Fruit fly (Drosophila melanogaster): ENCODE results near the gene del.

Gene del

DNA sequence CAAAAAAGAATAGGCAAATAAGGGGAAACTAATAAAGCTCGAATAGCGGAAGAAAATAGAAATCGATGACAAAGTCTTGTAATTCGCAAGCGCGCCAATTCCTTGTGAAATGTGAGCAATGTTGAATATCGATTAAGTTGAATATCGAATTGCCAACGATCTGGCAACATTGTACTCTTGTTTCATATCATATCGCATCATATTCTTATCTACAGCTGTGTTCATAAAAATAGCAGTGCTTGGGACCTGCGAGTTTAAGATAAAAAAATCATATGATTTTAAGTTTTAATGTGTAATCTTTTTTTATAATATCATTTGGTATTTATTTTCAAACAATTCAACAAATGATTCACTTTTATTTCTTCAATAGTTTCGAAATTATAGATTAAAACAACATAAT is 707 bp upstream of the del start (continued):
- TF ChIP-seq lov (optimal IDR thresholded peaks at IDR 0.05): no peak
- TF ChIP-seq lov (GFP tag; IDR thresholded peaks at IDR 0.05): no peak
- TF ChIP-seq dimm (GFP tag; IDR thresholded peaks at IDR 0.05): no peak
- TF ChIP-seq ttk (GFP tag; IDR thresholded peaks at IDR 0.05): no peak
- peak; percentile 76 for TF ChIP-seq HLH4C (GFP tag; IDR thresholded peaks at IDR 0.05; ENCODE audit: partially characterized antibody)
- TF ChIP-seq Tbp (GFP tag; optimal IDR thresholded peaks at IDR 0.05): no peak
- TF ChIP-seq D19A (tag; optimal IDR thresholded peaks at IDR 0.05): peak; percentile 52
- TF ChIP-seq jigr1 (GFP tag; IDR thresholded peaks at IDR 0.05): no peak
- no peak for TF ChIP-seq Dip3 (GFP tag; optimal IDR thresholded peaks at IDR 0.05)
- TF ChIP-seq CG6813 (GFP tag; optimal IDR thresholded peaks at IDR 0.05): no peak
- TF ChIP-seq mirr (GFP tag; optimal IDR thresholded peaks at IDR 0.05): no peak
- no peak for TF ChIP-seq Kr (GFP tag; optimal IDR thresholded peaks at IDR 0.05)
- TF ChIP-seq Scr (GFP tag; IDR thresholded peaks at IDR 0.05; ENCODE audit: partially characterized antibody): peak; percentile 67
- peak; percentile 65 for TF ChIP-seq CG2120 (GFP tag; optimal IDR thresholded peaks at IDR 0.05)
- peak; percentile 47 for TF ChIP-seq Spps (tag; optimal IDR thresholded peaks at IDR 0.05)
- no peak for TF ChIP-seq odd (GFP tag; optimal IDR thresholded peaks at IDR 0.05)
- TF ChIP-seq mld (GFP tag; IDR thresholded peaks at IDR 0.05; ENCODE audit: partially characterized antibody): no peak
- TF ChIP-seq CG7556 (GFP tag; optimal IDR thresholded peaks at IDR 0.05): no peak
- peak; percentile 63 for TF ChIP-seq CG3847 (GFP tag; IDR thresholded peaks at IDR 0.05)
- TF ChIP-seq vnd (GFP tag; IDR thresholded peaks at IDR 0.05; ENCODE audit: partially characterized antibody): 0 out of 3 replicates have a peak, but pooled peaks have one; percentile 31
- no peak for TF ChIP-seq CG10959 (GFP tag; IDR thresholded peaks at IDR 0.05)
- no peak for TF ChIP-seq gcm (GFP tag; optimal IDR thresholded peaks at IDR 0.05)
- TF ChIP-seq CG7928 (GFP tag; optimal IDR thresholded peaks at IDR 0.05): no peak
- TF ChIP-seq Pdp1 (GFP tag; optimal IDR thresholded peaks at IDR 0.05): no peak
- no peak for TF ChIP-seq tll (GFP tag; optimal IDR thresholded peaks at IDR 0.05)
- no peak for TF ChIP-seq Myb (GFP tag; optimal IDR thresholded peaks at IDR 0.05)
- no peak for TF ChIP-seq zf30C (GFP tag; optimal IDR thresholded peaks at IDR 0.05)
- TF ChIP-seq CG8388 (GFP tag; optimal IDR thresholded peaks at IDR 0.05): peak; percentile 45
- no peak for TF ChIP-seq maf-S (GFP tag; optimal IDR thresholded peaks at IDR 0.05)
- no peak for TF ChIP-seq CG8944 (GFP tag; optimal IDR thresholded peaks at IDR 0.05)
- TF ChIP-seq CG15269 (tag; optimal IDR thresholded peaks at IDR 0.05): peak; percentile 70
- TF ChIP-seq H15 (GFP tag; IDR thresholded peaks at IDR 0.05): no peak
- no peak for TF ChIP-seq H2.0 (GFP tag; IDR thresholded peaks at IDR 0.05)
- TF ChIP-seq sr (GFP tag; IDR thresholded peaks at IDR 0.05): no peak
- peak; percentile 22 for TF ChIP-seq pho (GFP tag; optimal IDR thresholded peaks at IDR 0.05)
- TF ChIP-seq CG13287 (GFP tag; IDR thresholded peaks at IDR 0.05; ENCODE audit: partially characterized antibody): peak; percentile 86
- TF ChIP-seq Sry-δ (GFP tag; optimal IDR thresholded peaks at IDR 0.05): peak; percentile 68
- TF ChIP-seq bcd (GFP tag; optimal IDR thresholded peaks at IDR 0.05): no peak
- no peak for TF ChIP-seq CG4617 (GFP tag; optimal IDR thresholded peaks at IDR 0.05; ENCODE audit: borderline replicate concordance)
- TF ChIP-seq toy (GFP tag; IDR thresholded peaks at IDR 0.05): no peak
- no peak for TF ChIP-seq zfh2 (GFP tag; optimal IDR thresholded peaks at IDR 0.05)
- peak; percentile 18 for TF ChIP-seq bab2 (GFP tag; optimal IDR thresholded peaks at IDR 0.05)
- no peak for TF ChIP-seq Blimp-1 (GFP tag; optimal IDR thresholded peaks at IDR 0.05)
- TF ChIP-seq CG18262 (tag; optimal IDR thresholded peaks at IDR 0.05): peak; percentile 62
- TF ChIP-seq CG6654 (GFP tag; optimal IDR thresholded peaks at IDR 0.05): no peak
- TF ChIP-seq BEAF-32 (GFP tag; optimal IDR thresholded peaks at IDR 0.05): peak; percentile 72
- no peak for TF ChIP-seq ems (GFP tag; optimal IDR thresholded peaks at IDR 0.05)
- TF ChIP-seq CG43689 (GFP tag; IDR thresholded peaks at IDR 0.05): no peak
- no peak for TF ChIP-seq jumu (GFP tag; optimal IDR thresholded peaks at IDR 0.05)
- no peak for TF ChIP-seq CkIIα-i1 (GFP tag; IDR thresholded peaks at IDR 0.05)
- peak; percentile 56; the same call in 2 of the 3 replicates for TF ChIP-seq knrl (GFP tag; IDR thresholded peaks at IDR 0.05; ENCODE audit: partially characterized antibody)
